Worm (Caenorhabditis elegans) whole organism, early embryonic: Measurements from ENCODE around the gene F46C3.2.

ENCODE experiments used
- B0310.2 ChIP-seq: sonication (generic microtip); optimal IDR thresholded peaks from 2 replicates; lab custom pipeline; 2016; ENCODE audit warnings: mild to moderate bottlenecking, missing genetic modification characterization, missing compliant biosample characterization
- F13C5.2 ChIP-seq: sonication (generic microtip); optimal IDR thresholded peaks from 2 replicates; lab custom pipeline; 2017; ENCODE audit warnings: mild to moderate bottlenecking, missing genetic modification characterization, inconsistent platforms, missing compliant biosample characterization
- ama-1 ChIP-seq: fragments of 150-350 bp; optimal IDR thresholded peaks from 2 replicates; lab custom pipeline; 2014
- ceh-13 ChIP-seq: fragments of 200-800 bp; sonication (Bioruptor generic); optimal IDR thresholded peaks from 2 replicates; lab custom pipeline; 2018; ENCODE audit warnings: mild to moderate bottlenecking, missing genetic modification characterization, missing compliant biosample characterization
- ceh-36 ChIP-seq: sonication (generic microtip); optimal IDR thresholded peaks from 2 replicates; lab custom pipeline; 2016; ENCODE audit warnings: missing genetic modification characterization, inconsistent platforms, missing compliant biosample characterization
- ets-7 ChIP-seq: sonication (generic microtip); optimal IDR thresholded peaks from 2 replicates; lab custom pipeline; 2016; ENCODE audit warnings: missing genotype, missing genetic modification characterization, missing compliant biosample characterization
- flt-1 ChIP-seq: fragments of 200-800 bp; sonication (Bioruptor generic); IDR thresholded peaks from 2 replicates; pipeline ENCODE4 v1.3.6; 2022; ENCODE audit warnings: missing genetic modification characterization, missing compliant biosample characterization
- hmg-4 ChIP-seq: fragments of 200-800 bp; sonication (Bioruptor generic); optimal IDR thresholded peaks from 2 replicates; lab custom pipeline; 2018; ENCODE audit warnings: mild to moderate bottlenecking, missing genetic modification characterization, missing compliant biosample characterization
- hnd-1 ChIP-seq: sonication (generic microtip); optimal IDR thresholded peaks from 2 replicates; lab custom pipeline; 2016; ENCODE audit warnings: missing genetic modification characterization, missing compliant biosample characterization
- sea-1 ChIP-seq: fragments of 200-800 bp; sonication (Bioruptor generic); conservative IDR thresholded peaks from 2 replicates; pipeline ENCODE4 v1.3.6; 2022; ENCODE audit warnings: missing genetic modification characterization, missing compliant biosample characterization
- tbx-37 ChIP-seq: fragments of 200-800 bp; sonication (Bioruptor generic); conservative IDR thresholded peaks from 2 replicates; pipeline ENCODE4 v1.3.6; 2022; ENCODE audit warnings: missing genetic modification reagents, missing genetic modification characterization, missing compliant biosample characterization

DNA sequence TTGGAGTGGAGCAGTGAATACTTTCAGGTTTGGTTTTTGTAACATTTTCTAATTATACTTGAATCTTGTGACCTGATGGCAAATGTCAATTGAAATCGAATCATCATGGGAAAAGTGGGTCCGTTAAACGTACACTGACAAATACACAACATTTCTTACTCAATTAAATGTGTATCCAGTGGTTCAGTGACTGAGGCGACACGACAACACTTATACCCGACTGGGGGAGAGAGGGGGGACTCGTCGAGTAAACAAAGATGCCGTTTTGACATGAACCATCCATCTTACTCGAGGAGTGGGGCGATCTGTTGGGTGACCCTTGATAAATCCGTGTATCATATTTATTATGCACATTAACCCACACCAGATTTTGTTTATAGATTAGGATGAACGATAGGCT lies 49.7 kb downstream of the F46C3.2 start:
- TF ChIP-seq flt-1 (GFP tag; lab: Robert Waterston, UW) = no peak
- TF ChIP-seq sea-1 (GFP tag; lab: Robert Waterston, UW) = no peak
- no peak for TF ChIP-seq F13C5.2 (tag; lab: Kevin White, UChicago)
- no peak for TF ChIP-seq ceh-36 (tag; lab: Kevin White, UChicago)
- no peak for TF ChIP-seq ets-7 (tag; lab: Kevin White, UChicago)
- no peak for TF ChIP-seq ama-1 (lab: Kevin White, UChicago)
- peak; percentile 29 for TF ChIP-seq hmg-4 (GFP tag; lab: Kevin White, UChicago)
- TF ChIP-seq B0310.2 (tag; lab: Kevin White, UChicago) = no peak
- TF ChIP-seq tbx-37 (GFP tag; lab: Robert Waterston, UW) = no peak
- no peak for TF ChIP-seq hnd-1 (tag; lab: Kevin White, UChicago)
- no peak for TF ChIP-seq ceh-13
